Fruit fly (Drosophila melanogaster) whole organism, embryonic: Measurements from ENCODE around the gene Or82a.
A peak's percentile ranks its signal among the peaks of the same experiment; 100 is the strongest.

ENCODE experiments used
- CG10654 ChIP-seq: fragments of 200-800 bp; sonication (Bioruptor generic); optimal IDR thresholded peaks from 2 replicates; lab custom pipeline; 2016; ENCODE audit warnings: missing biosample characterization, missing genetic modification characterization
- CG11695 ChIP-seq: fragments of 200-800 bp; sonication (Bioruptor generic); IDR thresholded peaks from 3 replicates; pipeline ENCODE4 v1.3.6; 2022; ENCODE audit warnings: missing biosample characterization, missing genetic modification characterization
- CG17361 ChIP-seq: fragments of 200-800 bp; sonication (Bioruptor generic); IDR thresholded peaks from 3 replicates; pipeline ENCODE4 v1.3.6; 2022; ENCODE audit warnings: missing biosample characterization, missing genetic modification characterization
- CG17829 ChIP-seq: fragments of 200-800 bp; optimal IDR thresholded peaks from 2 replicates; lab custom pipeline; 2019; ENCODE audit warnings: missing biosample characterization, mild to moderate bottlenecking, missing genetic modification characterization, moderate library complexity
- CG18476 ChIP-seq: fragments of 200-800 bp; sonication (Bioruptor generic); optimal IDR thresholded peaks from 2 replicates; lab custom pipeline; 2016; ENCODE audit warnings: missing biosample characterization, mild to moderate bottlenecking, missing genetic modification characterization
- CG18599 ChIP-seq: fragments of 200-800 bp; sonication (Bioruptor generic); optimal IDR thresholded peaks from 3 replicates; lab custom pipeline; 2017; ENCODE audit warnings: missing biosample characterization, missing genetic modification characterization, mild to moderate bottlenecking, moderate library complexity, missing genetic modification reagents
- CG2116 ChIP-seq: fragments of 200-800 bp; sonication (Bioruptor generic); optimal IDR thresholded peaks from 3 replicates; lab custom pipeline; 2018; ENCODE audit warnings: missing biosample characterization, mild to moderate bottlenecking, missing genetic modification characterization
- CG2120 ChIP-seq: fragments of 200-800 bp; sonication (Bioruptor generic); optimal IDR thresholded peaks from 3 replicates; lab custom pipeline; 2016; ENCODE audit warnings: missing biosample characterization, missing genetic modification characterization
- CG2199 ChIP-seq: fragments of 200-800 bp; sonication (Bioruptor generic); IDR thresholded peaks from 3 replicates; pipeline ENCODE4 v1.3.6; 2022; ENCODE audit warnings: missing biosample characterization, missing genetic modification characterization
- CG2712 ChIP-seq: fragments of 200-800 bp; optimal IDR thresholded peaks from 3 replicates; lab custom pipeline; 2019; ENCODE audit warnings: missing biosample characterization, mild to moderate bottlenecking, missing genetic modification characterization, moderate library complexity
- CG32532 ChIP-seq: fragments of 200-800 bp; sonication (Bioruptor generic); IDR thresholded peaks from 2 replicates; pipeline ENCODE4 v1.3.6; 2022; ENCODE audit warnings: missing biosample characterization, missing genetic modification characterization
- CG3281 ChIP-seq: fragments of 200-800 bp; sonication (Bioruptor generic); optimal IDR thresholded peaks from 3 replicates; lab custom pipeline; 2017; ENCODE audit warnings: missing biosample characterization, mild to moderate bottlenecking, missing genetic modification characterization
- CG4282 ChIP-seq: fragments of 200-800 bp; sonication (Bioruptor generic); optimal IDR thresholded peaks from 2 replicates; lab custom pipeline; 2016; ENCODE audit warnings: missing biosample characterization, missing genetic modification characterization
- CG6254 ChIP-seq: fragments of 200-800 bp; sonication (Bioruptor generic); optimal IDR thresholded peaks from 3 replicates; lab custom pipeline; 2017; ENCODE audit warnings: mild to moderate bottlenecking, missing biosample characterization, missing genetic modification reagents, missing genetic modification characterization
- CG6654 ChIP-seq: fragments of 200-800 bp; sonication (Bioruptor generic); optimal IDR thresholded peaks from 2 replicates; lab custom pipeline; 2017; ENCODE audit warnings: missing biosample characterization, mild to moderate bottlenecking, missing genetic modification characterization
- CG6765 ChIP-seq: fragments of 200-800 bp; sonication (Bioruptor generic); optimal IDR thresholded peaks from 3 replicates; lab custom pipeline; 2017; ENCODE audit warnings: missing biosample characterization, mild to moderate bottlenecking, missing genetic modification characterization
- CG7839 ChIP-seq: fragments of 200-800 bp; sonication (Bioruptor generic); optimal IDR thresholded peaks from 3 replicates; lab custom pipeline; 2018; ENCODE audit warnings: missing biosample characterization, mild to moderate bottlenecking, missing genetic modification characterization, moderate library complexity
- Dek ChIP-seq: fragments of 200-800 bp; sonication (Bioruptor generic); optimal IDR thresholded peaks from 3 replicates; lab custom pipeline; 2019; ENCODE audit warnings: missing biosample characterization, mild to moderate bottlenecking, missing genetic modification characterization, moderate library complexity
- Dip3 ChIP-seq: fragments of 200-800 bp; sonication (Bioruptor generic); optimal IDR thresholded peaks from 3 replicates; lab custom pipeline; 2016; ENCODE audit warnings: missing biosample characterization, missing genetic modification characterization
- Pdp1 ChIP-seq, 2 experiments: fragments of 200-800 bp; sonication (Bioruptor generic); optimal IDR thresholded peaks; 3 replicates each; lab custom pipeline; 2016; ENCODE audit warnings: missing biosample characterization in 2 of 2, missing genetic modification characterization in 2 of 2, mild to moderate bottlenecking in 1 of 2, moderate library complexity in 1 of 2
- Ptx1 ChIP-seq: fragments of 200-800 bp; sonication (Bioruptor generic); IDR thresholded peaks from 2 replicates; pipeline ENCODE4 v1.3.6; 2022; ENCODE audit warnings: missing biosample characterization, missing genetic modification characterization
- Sox102F ChIP-seq: fragments of 200-800 bp; sonication (Bioruptor generic); optimal IDR thresholded peaks from 2 replicates; lab custom pipeline; 2018; ENCODE audit warnings: missing biosample characterization, mild to moderate bottlenecking, missing genetic modification characterization, moderate library complexity
- abd-A ChIP-seq: fragments of 200-800 bp; sonication (Bioruptor generic); optimal IDR thresholded peaks from 3 replicates; lab custom pipeline; 2019; ENCODE audit warnings: missing biosample characterization, mild to moderate bottlenecking, missing genetic modification characterization, moderate library complexity
- ap ChIP-seq: fragments of 200-800 bp; sonication (Bioruptor generic); IDR thresholded peaks from 2 replicates; pipeline ENCODE4 v1.3.6; 2022; ENCODE audit warnings: missing biosample characterization, missing genetic modification characterization
- dysf ChIP-seq: fragments of 200-800 bp; sonication (Bioruptor generic); IDR thresholded peaks from 3 replicates; pipeline ENCODE4 v1.3.6; 2022; ENCODE audit warnings: missing biosample characterization, missing genetic modification characterization
- fd102C ChIP-seq: fragments of 200-800 bp; sonication (Bioruptor generic); optimal IDR thresholded peaks from 2 replicates; lab custom pipeline; 2018; ENCODE audit warnings: missing biosample characterization, mild to moderate bottlenecking, missing genetic modification characterization, moderate library complexity
- fd3F ChIP-seq: fragments of 200-800 bp; sonication (Bioruptor generic); optimal IDR thresholded peaks from 2 replicates; lab custom pipeline; 2018; ENCODE audit warnings: missing biosample characterization, mild to moderate bottlenecking, missing genetic modification characterization, moderate library complexity
- hb ChIP-seq: fragments of 200-800 bp; sonication (Bioruptor generic); IDR thresholded peaks from 3 replicates; pipeline ENCODE4 v1.3.6; 2022; ENCODE audit warnings: missing biosample characterization, missing genetic modification characterization; ENCODE audit not compliant: partially characterized antibody
- hkb ChIP-seq, 2 experiments: fragments of 200-800 bp in 1 of 2; fragments of >200 bp in 1 of 2; sonication (Bioruptor generic) in 1 of 2; IDR thresholded peaks in 1 of 2; optimal IDR thresholded peaks in 1 of 2; 2 replicates each; pipeline versions ENCODE4 v1.3.6 to Lab custom; 2017 to 2022; ENCODE audit warnings: missing biosample characterization in 1 of 2, missing genetic modification characterization in 1 of 2
- lab ChIP-seq: fragments of 200-800 bp; sonication (Bioruptor generic); optimal IDR thresholded peaks from 3 replicates; lab custom pipeline; 2017; ENCODE audit warnings: missing biosample characterization, missing genetic modification characterization, mild to moderate bottlenecking, moderate library complexity, missing genetic modification reagents
- nom ChIP-seq: fragments of 200-800 bp; sonication (Bioruptor generic); optimal IDR thresholded peaks from 2 replicates; lab custom pipeline; 2017; ENCODE audit warnings: missing biosample characterization, missing genetic modification characterization, mild to moderate bottlenecking, moderate library complexity, missing genetic modification reagents
- oc ChIP-seq: fragments of 200-800 bp; sonication (Bioruptor generic); optimal IDR thresholded peaks from 2 replicates; lab custom pipeline; 2018; ENCODE audit warnings: missing biosample characterization, mild to moderate bottlenecking, missing genetic modification characterization, moderate library complexity
- onecut ChIP-seq: fragments of 200-800 bp; sonication (Bioruptor generic); IDR thresholded peaks from 2 replicates; pipeline ENCODE4 v1.3.6; 2022; ENCODE audit warnings: missing biosample characterization, missing genetic modification characterization
- pan ChIP-seq, 4 experiments: fragments of >200 bp in 3 of 4; fragments of 200-800 bp in 1 of 4; sonication (Bioruptor generic) in 1 of 4; optimal IDR thresholded peaks in 3 of 4; IDR thresholded peaks in 1 of 4; 2 replicates each; pipeline versions ENCODE4 v1.3.6 to Lab custom; 2017 to 2022; ENCODE audit warnings: missing biosample characterization in 2 of 4, missing genetic modification characterization in 2 of 4, mixed read lengths in 1 of 4
- prd ChIP-seq, 3 experiments: fragments of >200 bp in 2 of 3; fragments of 200-800 bp in 1 of 3; sonication (Bioruptor generic) in 1 of 3; optimal IDR thresholded peaks in 2 of 3; IDR thresholded peaks in 1 of 3; 2 replicates in 2 of 3; 3 replicates in 1 of 3; pipeline versions ENCODE4 v1.3.6 to Lab custom; 2017 to 2022; ENCODE audit warnings: missing biosample characterization in 1 of 3, missing genetic modification characterization in 1 of 3
- row ChIP-seq: fragments of 200-800 bp; sonication (Bioruptor generic); IDR thresholded peaks from 3 replicates; pipeline ENCODE4 v1.3.6; 2022; ENCODE audit warnings: missing biosample characterization, missing genetic modification characterization
- slbo ChIP-seq: fragments of 200-800 bp; sonication (Bioruptor generic); IDR thresholded peaks from 2 replicates; pipeline ENCODE4 v1.3.6; 2022; ENCODE audit warnings: missing biosample characterization, missing genetic modification characterization
- sob ChIP-seq: fragments of 200-800 bp; sonication (Bioruptor generic); IDR thresholded peaks from 2 replicates; pipeline ENCODE4 v1.3.6; 2022; ENCODE audit warnings: missing biosample characterization, missing genetic modification characterization
- unpg ChIP-seq: fragments of 200-800 bp; sonication (Bioruptor generic); optimal IDR thresholded peaks from 3 replicates; lab custom pipeline; 2018; ENCODE audit warnings: missing biosample characterization, mild to moderate bottlenecking, missing genetic modification characterization, moderate library complexity
- vvl ChIP-seq: fragments of 200-800 bp; sonication (Bioruptor generic); IDR thresholded peaks from 2 replicates; pipeline ENCODE4 v1.3.6; 2022; ENCODE audit warnings: missing biosample characterization, missing genetic modification characterization

The Or82a gene

DNA sequence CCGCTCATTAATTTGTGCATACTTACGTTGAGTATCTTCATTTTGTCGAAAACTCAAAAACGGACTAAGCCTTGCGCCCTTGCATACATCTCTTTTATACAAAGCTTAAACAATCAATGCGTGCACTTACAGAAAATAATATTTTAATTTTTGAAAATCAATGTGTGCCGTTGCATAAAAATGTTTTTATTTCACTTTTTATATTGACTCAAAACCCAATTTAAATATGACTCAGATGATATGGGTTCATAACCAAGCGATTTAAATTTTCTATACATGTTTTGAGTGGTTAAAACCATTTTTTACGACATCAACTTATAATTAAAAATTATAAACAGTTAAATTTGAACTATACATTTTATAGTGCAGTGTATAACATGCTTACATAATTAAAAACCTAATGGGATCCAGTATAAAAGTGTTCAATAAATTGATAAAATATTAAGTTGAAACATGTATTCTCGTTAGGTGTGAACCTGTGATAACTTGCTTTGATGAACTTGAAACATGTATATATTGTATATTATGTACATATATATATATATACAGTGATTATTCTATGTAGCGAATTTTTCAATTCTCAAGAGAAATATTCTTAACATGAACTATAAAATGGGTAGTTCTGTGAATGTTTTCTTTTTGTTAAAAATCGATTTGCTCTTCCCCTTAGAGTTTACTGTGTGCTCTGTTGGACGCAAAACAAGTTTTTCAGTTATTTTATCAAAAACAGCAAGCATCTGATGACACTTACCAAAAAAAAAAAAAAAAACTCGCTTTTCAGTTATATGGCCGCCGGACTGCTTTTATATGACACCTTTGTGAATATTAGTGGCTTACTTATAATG lies 13.5 kb upstream of the Or82a start, which contains the start of gene CG34305 (continued):
- TF ChIP-seq pan (optimal IDR thresholded peaks at IDR 0.05; lab: Kevin White, UChicago), result no peak
- TF ChIP-seq pan (GFP tag; optimal IDR thresholded peaks at IDR 0.05 in 1 of 2, IDR thresholded peaks at IDR 0.05 in 1 of 2), result peak in 1 of 2 experiments; percentile 28
- TF ChIP-seq CG17829, result peak; percentile 5
- TF ChIP-seq CG7839 (tag; lab: Kevin White, UChicago), result peak; percentile 32
- TF ChIP-seq row, result 0 out of 3 replicates have a peak, but pooled peaks have one; percentile 24
- TF ChIP-seq CG17361, result peak; percentile 52; the same call in 2 of the 3 replicates
- TF ChIP-seq CG2712 (tag; lab: Kevin White, UChicago), result peak; percentile 6
- TF ChIP-seq CG6254 (GFP tag; lab: Kevin White, UChicago), result no peak
- 0 out of 3 replicates have a peak, but pooled peaks have one; percentile 51 for TF ChIP-seq CG2199 (GFP tag; lab: Robert Waterston, UW)
- TF ChIP-seq fd3F (GFP tag; lab: Kevin White, UChicago), result peak; percentile 37
- peak; percentile 38 for TF ChIP-seq CG3281
- no peak for TF ChIP-seq CG10654 (GFP tag; lab: Kevin White, UChicago)
- TF ChIP-seq CG4282 (GFP tag; lab: Kevin White, UChicago), result no peak
- TF ChIP-seq CG2120 (GFP tag; lab: Kevin White, UChicago), result peak; percentile 30
- TF ChIP-seq Ptx1 (GFP tag; lab: Robert Waterston, UW), result peak; percentile 25; the same call in 1 of the 2 replicates
- peak; percentile 37; the same call in 1 of the 2 replicates for TF ChIP-seq CG32532 (GFP tag; lab: Robert Waterston, UW)
- TF ChIP-seq CG18599, result peak; percentile 4
- peak; percentile 26 for TF ChIP-seq Dek
- peak; percentile 51 for TF ChIP-seq Sox102F (GFP tag; lab: Kevin White, UChicago)
- TF ChIP-seq prd (optimal IDR thresholded peaks at IDR 0.05; lab: Kevin White, UChicago), result no peak
- TF ChIP-seq prd (GFP tag; IDR thresholded peaks at IDR 0.05; lab: Robert Waterston, UW), result no peak
- TF ChIP-seq fd102C (GFP tag; lab: Kevin White, UChicago), result no peak
- TF ChIP-seq sob (GFP tag; lab: Robert Waterston, UW), result no peak
- TF ChIP-seq hb, result no peak
- TF ChIP-seq onecut (GFP tag; lab: Robert Waterston, UW), result peak; percentile 89
- peak; percentile 40; the same call in 1 of the 3 replicates for TF ChIP-seq CG11695 (GFP tag; lab: Robert Waterston, UW)
- TF ChIP-seq unpg, result peak; percentile 20
- TF ChIP-seq slbo (GFP tag; lab: Robert Waterston, UW), result peak; percentile 37
- peak; percentile 11 for TF ChIP-seq lab
- peak; percentile 7; the same call in 1 of the 3 replicates for TF ChIP-seq dysf (GFP tag; lab: Robert Waterston, UW)
- TF ChIP-seq ap (GFP tag; lab: Robert Waterston, UW), result no peak

DNA sequence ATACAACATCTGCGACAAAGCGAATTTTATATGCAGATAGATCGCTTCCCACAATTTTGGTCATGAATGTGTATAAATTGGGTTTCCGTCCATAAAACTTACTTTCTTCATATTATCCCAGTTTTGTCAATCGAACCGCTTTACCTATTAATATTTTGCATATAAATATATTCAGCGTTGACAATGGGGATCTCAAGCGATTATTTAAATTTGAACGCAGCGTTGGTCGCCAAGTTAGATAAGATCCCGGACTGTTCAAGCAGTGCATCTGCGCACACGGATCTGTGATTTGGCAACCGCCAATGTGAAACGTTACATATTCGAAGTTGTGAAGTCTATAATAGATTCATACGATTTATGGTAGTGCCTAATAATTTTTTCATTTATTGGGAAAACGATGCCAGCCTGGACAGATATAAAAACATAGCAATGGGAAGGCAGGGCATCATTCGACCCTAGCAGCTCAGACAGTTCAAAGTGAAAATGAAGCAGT lies 10.1 kb upstream of the Or82a start, which contains the start of gene TwdlF:
TwdlF (plus strand) TSS at position 443 of the 493 bp plus-strand sequence.
- TF ChIP-seq abd-A (tag; lab: Kevin White, UChicago) (peak; percentile 25), vvl (GFP tag; lab: Robert Waterston, UW) (peak; percentile 58; the same call in 1 of the 2 replicates), Pdp1 (GFP tag; optimal IDR thresholded peaks at IDR 0.05; lab: Kevin White, UChicago) (peak in 1 of 2 experiments; percentile 7), CG2116 (GFP tag; lab: Kevin White, UChicago) (no peak), CG6654 (no peak), nom (GFP tag; lab: Kevin White, UChicago) (no peak), oc (tag; lab: Kevin White, UChicago) (peak; percentile 67), hkb (optimal IDR thresholded peaks at IDR 0.05; lab: Kevin White, UChicago) (no peak), hkb (GFP tag; IDR thresholded peaks at IDR 0.05; lab: Robert Waterston, UW) (no peak), Dip3 (GFP tag; lab: Kevin White, UChicago) (no peak), CG6765 (GFP tag; lab: Kevin White, UChicago) (no peak), CG18476 (GFP tag; lab: Kevin White, UChicago) (no peak)
